Fruit fly (Drosophila melanogaster): ENCODE data around the gene CG6793.

CG6793 gene

dm6 chr3L:11997959-11998358, 44.2 kb upstream of the CG6793 start, which contains the start of gene Grip163:
Gene Grip163 (minus strand): TSS chr3L:11998138.
- no peak for TF ChIP-seq psq (GFP tag; optimal IDR thresholded peaks at IDR 0.05)
- no peak for TF ChIP-seq rgr (GFP tag; optimal IDR thresholded peaks at IDR 0.05)
- TF ChIP-seq Mio (GFP tag; optimal IDR thresholded peaks at IDR 0.05), result no peak
- TF ChIP-seq br (GFP tag; optimal IDR thresholded peaks at IDR 0.05), result no peak
- no peak for TF ChIP-seq N (GFP tag; optimal IDR thresholded peaks at IDR 0.05)
- no peak for TF ChIP-seq fru (GFP tag; optimal IDR thresholded peaks at IDR 0.05)
- no peak for TF ChIP-seq OdsH (GFP tag; optimal IDR thresholded peaks at IDR 0.05)
- no peak for TF ChIP-seq Rel (GFP tag; optimal IDR thresholded peaks at IDR 0.05)
- no peak for TF ChIP-seq Rel (tag; optimal IDR thresholded peaks at IDR 0.05)
- no peak for TF ChIP-seq Hnf4 (GFP tag; optimal IDR thresholded peaks at IDR 0.05)
- TF ChIP-seq Vsx2 (GFP tag; optimal IDR thresholded peaks at IDR 0.05; ENCODE audit: partially characterized antibody), result no peak
- no peak for TF ChIP-seq ey (GFP tag; optimal IDR thresholded peaks at IDR 0.05)
- TF ChIP-seq CrebA (GFP tag; optimal IDR thresholded peaks at IDR 0.05; ENCODE audit: borderline replicate concordance), result no peak

dm6 chr3L:12002321-12003248, 39.6 kb upstream of the CG6793 start, which contains the start of the genes Pop2 and CG6928:
Gene Pop2 (minus strand): TSS chr3L:12002915.
Gene CG6928 (plus strand): TSS chr3L:12003155.
- no peak for TF ChIP-seq Hr78 (GFP tag; optimal IDR thresholded peaks at IDR 0.05)
- TF ChIP-seq Dfd (GFP tag; optimal IDR thresholded peaks at IDR 0.05), result no peak
- peak; percentile 14 for TF ChIP-seq Hr83 (GFP tag; optimal IDR thresholded peaks at IDR 0.05; ENCODE audit: poor library complexity, severe bottlenecking)
- TF ChIP-seq dl (GFP tag; optimal IDR thresholded peaks at IDR 0.05; ENCODE audit: insufficient read depth in 1 of 2, partially characterized antibody in 2 of 2), result no peak
- no peak for TF ChIP-seq Dif (GFP tag; optimal IDR thresholded peaks at IDR 0.05; ENCODE audit: partially characterized antibody)
- peak; percentile 82 for TF ChIP-seq rgr (GFP tag; optimal IDR thresholded peaks at IDR 0.05)
- no peak for TF ChIP-seq Rel (GFP tag; optimal IDR thresholded peaks at IDR 0.05)
- TF ChIP-seq Rel (tag; optimal IDR thresholded peaks at IDR 0.05), result peak; percentile 5
- TF ChIP-seq Myc (optimal IDR thresholded peaks at IDR 0.05), result peak; percentile 58
- TF ChIP-seq CrebA (GFP tag; optimal IDR thresholded peaks at IDR 0.05; ENCODE audit: borderline replicate concordance), result no peak
- TF ChIP-seq sage (GFP tag; optimal IDR thresholded peaks at IDR 0.05), result peak; percentile 38
- TF ChIP-seq foxo (GFP tag; optimal IDR thresholded peaks at IDR 0.05), result peak in 1 of 2 experiments; percentile 75
- TF ChIP-seq dmrt93B (GFP tag; optimal IDR thresholded peaks at IDR 0.05), result peak; percentile 34
- TF ChIP-seq OdsH (GFP tag; optimal IDR thresholded peaks at IDR 0.05), result peak; percentile 71
- peak; percentile 68 for TF ChIP-seq br (GFP tag; optimal IDR thresholded peaks at IDR 0.05)
- TF ChIP-seq dsf (GFP tag; optimal IDR thresholded peaks at IDR 0.05; ENCODE audit: borderline replicate concordance), result peak; percentile 48
- peak; percentile 79 for TF ChIP-seq h (GFP tag; optimal IDR thresholded peaks at IDR 0.05)
- peak; percentile 42 for TF ChIP-seq Sp1 (GFP tag; optimal IDR thresholded peaks at IDR 0.05)
- peak; percentile 75 for TF ChIP-seq sv (GFP tag; optimal IDR thresholded peaks at IDR 0.05)
- TF ChIP-seq ey (GFP tag; optimal IDR thresholded peaks at IDR 0.05), result peak; percentile 67
- TF ChIP-seq Vsx2 (GFP tag; optimal IDR thresholded peaks at IDR 0.05; ENCODE audit: partially characterized antibody), result no peak
- peak; percentile 73 for TF ChIP-seq fru (GFP tag; optimal IDR thresholded peaks at IDR 0.05)
- peak; percentile 85 for TF ChIP-seq Hnf4 (GFP tag; optimal IDR thresholded peaks at IDR 0.05)
- peak; percentile 70 for TF ChIP-seq psq (GFP tag; optimal IDR thresholded peaks at IDR 0.05)
- no peak for TF ChIP-seq usp (GFP tag; optimal IDR thresholded peaks at IDR 0.05)
- peak; percentile 48 for TF ChIP-seq GATAd (GFP tag; optimal IDR thresholded peaks at IDR 0.05)
- TF ChIP-seq woc (GFP tag; optimal IDR thresholded peaks at IDR 0.05), result peak; percentile 51
- no peak for TF ChIP-seq tai (GFP tag; optimal IDR thresholded peaks at IDR 0.05)
- no peak for TF ChIP-seq pan (optimal IDR thresholded peaks at IDR 0.05)
- no peak for TF ChIP-seq Abd-B (GFP tag; optimal IDR thresholded peaks at IDR 0.05)
- no peak for TF ChIP-seq CG32264 (GFP tag; optimal IDR thresholded peaks at IDR 0.05)
- TF ChIP-seq CG9705 (GFP tag; optimal IDR thresholded peaks at IDR 0.05), result peak; percentile 20
- TF ChIP-seq Jra (GFP tag; optimal IDR thresholded peaks at IDR 0.05), result peak; percentile 71
- TF ChIP-seq HLH106 (tag; optimal IDR thresholded peaks at IDR 0.05), result peak; percentile 45

All from whole organism, wandering third instar larva.